Fruit fly (Drosophila melanogaster) whole organism, embryonic: Measurements from ENCODE around the gene CG42268.

ENCODE experiments used
- ATbp ChIP-seq: fragments of 200-800 bp; sonication (Bioruptor generic); optimal IDR thresholded peaks from 2 replicates; lab custom pipeline; 2017; ENCODE audit warnings: missing biosample characterization, mild to moderate bottlenecking, missing genetic modification characterization, missing genetic modification reagents
- Atf6 ChIP-seq: fragments of 200-800 bp; sonication (Bioruptor generic); IDR thresholded peaks from 2 replicates; pipeline ENCODE4 v1.3.6; 2022; ENCODE audit warnings: missing biosample characterization, missing genetic modification characterization
- B-H2 ChIP-seq: fragments of 200-800 bp; sonication (Bioruptor generic); optimal IDR thresholded peaks from 2 replicates; lab custom pipeline; 2018; ENCODE audit warnings: missing biosample characterization, mild to moderate bottlenecking, missing genetic modification characterization
- BtbVII ChIP-seq: fragments of 200-800 bp; sonication (Bioruptor generic); optimal IDR thresholded peaks from 3 replicates; lab custom pipeline; 2017; ENCODE audit warnings: missing biosample characterization, mild to moderate bottlenecking, missing genetic modification characterization
- CG10209 ChIP-seq: fragments of 200-800 bp; sonication (Bioruptor generic); optimal IDR thresholded peaks from 3 replicates; lab custom pipeline; 2017; ENCODE audit warnings: missing biosample characterization, mild to moderate bottlenecking, missing genetic modification characterization, missing genetic modification reagents
- CG1024 ChIP-seq: fragments of 200-800 bp; sonication (Bioruptor generic); IDR thresholded peaks from 2 replicates; pipeline ENCODE4 v1.3.6; 2022; ENCODE audit warnings: missing biosample characterization, missing genetic modification characterization
- CG10274 ChIP-seq: fragments of 200-800 bp; sonication (Bioruptor generic); optimal IDR thresholded peaks from 3 replicates; lab custom pipeline; 2017; ENCODE audit warnings: missing biosample characterization, mild to moderate bottlenecking, missing genetic modification characterization
- CG10321 ChIP-seq: fragments of 200-800 bp; sonication (Bioruptor generic); IDR thresholded peaks from 2 replicates; pipeline ENCODE4 v1.3.6; 2022; ENCODE audit warnings: missing biosample characterization, missing genetic modification characterization
- CG12236 ChIP-seq: fragments of 200-800 bp; sonication (Bioruptor generic); optimal IDR thresholded peaks from 2 replicates; lab custom pipeline; 2016; ENCODE audit warnings: missing biosample characterization, missing genetic modification characterization
- CG1602 ChIP-seq: fragments of 200-800 bp; sonication (Bioruptor generic); optimal IDR thresholded peaks from 3 replicates; lab custom pipeline; 2016; ENCODE audit warnings: missing biosample characterization, missing genetic modification characterization
- CG17802 ChIP-seq: fragments of 200-800 bp; sonication (Bioruptor generic); optimal IDR thresholded peaks from 2 replicates; lab custom pipeline; 2018; ENCODE audit warnings: missing biosample characterization, mild to moderate bottlenecking, missing genetic modification characterization, moderate library complexity
- CG18599 ChIP-seq: fragments of 200-800 bp; sonication (Bioruptor generic); optimal IDR thresholded peaks from 3 replicates; lab custom pipeline; 2017; ENCODE audit warnings: missing biosample characterization, missing genetic modification characterization, mild to moderate bottlenecking, moderate library complexity, missing genetic modification reagents
- CG2120 ChIP-seq: fragments of 200-800 bp; sonication (Bioruptor generic); optimal IDR thresholded peaks from 3 replicates; lab custom pipeline; 2016; ENCODE audit warnings: missing biosample characterization, missing genetic modification characterization
- CG31365 ChIP-seq: fragments of 200-800 bp; sonication (Bioruptor generic); optimal IDR thresholded peaks from 2 replicates; lab custom pipeline; 2018; ENCODE audit warnings: missing biosample characterization, mild to moderate bottlenecking, missing genetic modification characterization
- CG32772 ChIP-seq: fragments of 200-800 bp; sonication (Bioruptor generic); IDR thresholded peaks from 2 replicates; pipeline ENCODE4 v1.3.6; 2022; ENCODE audit warnings: missing biosample characterization, missing genetic modification characterization
- CG3281 ChIP-seq: fragments of 200-800 bp; sonication (Bioruptor generic); optimal IDR thresholded peaks from 3 replicates; lab custom pipeline; 2017; ENCODE audit warnings: missing biosample characterization, mild to moderate bottlenecking, missing genetic modification characterization
- CG33213 ChIP-seq: fragments of 200-800 bp; sonication (Bioruptor generic); optimal IDR thresholded peaks from 3 replicates; lab custom pipeline; 2016; ENCODE audit warnings: missing biosample characterization, missing genetic modification characterization
- CG6254 ChIP-seq: fragments of 200-800 bp; sonication (Bioruptor generic); optimal IDR thresholded peaks from 3 replicates; lab custom pipeline; 2017; ENCODE audit warnings: mild to moderate bottlenecking, missing biosample characterization, missing genetic modification reagents, missing genetic modification characterization
- CG6813 ChIP-seq: fragments of 200-800 bp; sonication (Bioruptor generic); optimal IDR thresholded peaks from 2 replicates; lab custom pipeline; 2017; ENCODE audit warnings: missing biosample characterization, missing genetic modification characterization, mild to moderate bottlenecking, moderate library complexity, missing genetic modification reagents
- CG7786 ChIP-seq: fragments of 200-800 bp; sonication (Bioruptor generic); optimal IDR thresholded peaks from 2 replicates; lab custom pipeline; 2016; ENCODE audit warnings: missing biosample characterization, missing genetic modification characterization
- CG7963 ChIP-seq: fragments of 200-800 bp; sonication (Bioruptor generic); IDR thresholded peaks from 3 replicates; pipeline ENCODE4 v1.3.6; 2022; ENCODE audit warnings: missing biosample characterization, missing genetic modification characterization; ENCODE audit not compliant: partially characterized antibody
- CG9609 ChIP-seq: fragments of 200-800 bp; sonication (Bioruptor generic); optimal IDR thresholded peaks from 3 replicates; lab custom pipeline; 2016; ENCODE audit warnings: missing biosample characterization, missing genetic modification characterization
- D ChIP-seq, 2 experiments: fragments of 200-800 bp in 1 of 2; fragments of >200 bp in 1 of 2; sonication (Bioruptor generic) in 1 of 2; optimal IDR thresholded peaks; 2 replicates in 1 of 2; 3 replicates in 1 of 2; lab custom pipeline; 2017; ENCODE audit warnings: mild to moderate bottlenecking in 1 of 2, missing biosample characterization in 1 of 2, missing genetic modification characterization in 1 of 2, missing genetic modification reagents in 1 of 2
- Dek ChIP-seq: fragments of 200-800 bp; sonication (Bioruptor generic); optimal IDR thresholded peaks from 3 replicates; lab custom pipeline; 2019; ENCODE audit warnings: missing biosample characterization, mild to moderate bottlenecking, missing genetic modification characterization, moderate library complexity
- Dip2 ChIP-seq: fragments of 200-800 bp; sonication (Bioruptor generic); IDR thresholded peaks from 2 replicates; pipeline ENCODE4 v1.3.6; 2022; ENCODE audit warnings: missing biosample characterization, missing genetic modification characterization
- Dref ChIP-seq: fragments of 200-800 bp; sonication (Bioruptor generic); IDR thresholded peaks from 2 replicates; pipeline ENCODE4 v1.3.6; 2022; ENCODE audit warnings: missing biosample characterization, missing genetic modification characterization
- Ets97D ChIP-seq: fragments of 200-800 bp; sonication (Bioruptor generic); optimal IDR thresholded peaks from 3 replicates; lab custom pipeline; 2016; ENCODE audit warnings: missing biosample characterization, missing genetic modification characterization
- HLH54F ChIP-seq: fragments of 200-800 bp; sonication (Bioruptor generic); optimal IDR thresholded peaks from 3 replicates; lab custom pipeline; 2016; ENCODE audit warnings: missing biosample characterization, missing genetic modification characterization
- Hr3 ChIP-seq: fragments of 200-800 bp; sonication (Bioruptor generic); optimal IDR thresholded peaks from 3 replicates; lab custom pipeline; 2016; ENCODE audit warnings: missing biosample characterization, missing genetic modification characterization
- MBD-R2 ChIP-seq: fragments of 200-800 bp; sonication (Bioruptor generic); IDR thresholded peaks from 2 replicates; pipeline ENCODE4 v1.3.6; 2022; ENCODE audit warnings: missing biosample characterization, missing genetic modification characterization
- MTF-1 ChIP-seq: fragments of 200-800 bp; sonication (Bioruptor generic); optimal IDR thresholded peaks from 2 replicates; lab custom pipeline; 2018; ENCODE audit warnings: missing biosample characterization, mild to moderate bottlenecking, missing genetic modification characterization, borderline replicate concordance
- Optix ChIP-seq: fragments of 200-800 bp; sonication (Bioruptor generic); IDR thresholded peaks from 3 replicates; pipeline ENCODE4 v1.3.6; 2022; ENCODE audit warnings: missing biosample characterization, missing genetic modification characterization
- Pdp1 ChIP-seq, 2 experiments: fragments of 200-800 bp; sonication (Bioruptor generic); optimal IDR thresholded peaks; 3 replicates each; lab custom pipeline; 2016; ENCODE audit warnings: missing biosample characterization in 2 of 2, missing genetic modification characterization in 2 of 2, mild to moderate bottlenecking in 1 of 2, moderate library complexity in 1 of 2
- Sox100B ChIP-seq: fragments of 200-800 bp; sonication (Bioruptor generic); optimal IDR thresholded peaks from 3 replicates; lab custom pipeline; 2018; ENCODE audit warnings: missing biosample characterization, mild to moderate bottlenecking, missing genetic modification characterization
- Sry-δ ChIP-seq: fragments of 200-800 bp; sonication (Bioruptor generic); optimal IDR thresholded peaks from 2 replicates; lab custom pipeline; 2016; ENCODE audit warnings: missing biosample characterization, missing genetic modification characterization
- Xbp1 ChIP-seq: fragments of 200-800 bp; sonication (Bioruptor generic); optimal IDR thresholded peaks from 3 replicates; lab custom pipeline; 2016; ENCODE audit warnings: missing biosample characterization, mild to moderate bottlenecking, missing genetic modification characterization
- ato ChIP-seq: fragments of 200-800 bp; sonication (Bioruptor generic); IDR thresholded peaks from 2 replicates; pipeline ENCODE4 v1.3.6; 2022; ENCODE audit warnings: missing biosample characterization, missing genetic modification characterization; ENCODE audit not compliant: partially characterized antibody
- cato ChIP-seq: fragments of 200-800 bp; sonication (Bioruptor generic); optimal IDR thresholded peaks from 2 replicates; lab custom pipeline; 2016; ENCODE audit warnings: missing biosample characterization, missing genetic modification characterization, borderline replicate concordance
- danr ChIP-seq: fragments of 200-800 bp; sonication (Bioruptor generic); IDR thresholded peaks from 2 replicates; pipeline ENCODE4 v1.3.6; 2022; ENCODE audit warnings: missing biosample characterization, missing genetic modification characterization
- emc ChIP-seq: fragments of 200-800 bp; sonication (Bioruptor generic); optimal IDR thresholded peaks from 2 replicates; lab custom pipeline; 2016; ENCODE audit warnings: missing biosample characterization, missing genetic modification characterization
- gro ChIP-seq: fragments of 200-800 bp; sonication (Bioruptor generic); optimal IDR thresholded peaks from 2 replicates; lab custom pipeline; 2016; ENCODE audit warnings: missing biosample characterization, missing genetic modification characterization
- nmo ChIP-seq: fragments of 200-800 bp; sonication (Bioruptor generic); optimal IDR thresholded peaks from 2 replicates; lab custom pipeline; 2018; ENCODE audit warnings: missing biosample characterization, mild to moderate bottlenecking, missing genetic modification characterization, moderate library complexity
- phol ChIP-seq: fragments of 200-800 bp; sonication (Bioruptor generic); optimal IDR thresholded peaks from 3 replicates; lab custom pipeline; 2018; ENCODE audit warnings: missing biosample characterization, mild to moderate bottlenecking, missing genetic modification characterization, moderate library complexity
- pita ChIP-seq: fragments of 200-800 bp; sonication (Bioruptor generic); optimal IDR thresholded peaks from 2 replicates; lab custom pipeline; 2017; ENCODE audit warnings: missing biosample characterization, mild to moderate bottlenecking, missing genetic modification characterization
- rib ChIP-seq: fragments of 200-800 bp; sonication (Bioruptor generic); IDR thresholded peaks from 2 replicates; pipeline ENCODE4 v1.3.6; 2022; ENCODE audit warnings: missing biosample characterization, missing genetic modification characterization
- so ChIP-seq: fragments of 200-800 bp; sonication (Bioruptor generic); IDR thresholded peaks from 3 replicates; pipeline ENCODE4 v1.3.6; 2022; ENCODE audit warnings: missing biosample characterization, missing genetic modification characterization
- toy ChIP-seq: fragments of 200-800 bp; sonication (Bioruptor generic); IDR thresholded peaks from 2 replicates; pipeline ENCODE4 v1.3.6; 2022; ENCODE audit warnings: missing biosample characterization, missing genetic modification characterization
- usp ChIP-seq: fragments of >200 bp; optimal IDR thresholded peaks from 2 replicates; lab custom pipeline; 2017; ENCODE audit warnings: missing biosample characterization, missing genetic modification characterization
- z ChIP-seq: fragments of 200-800 bp; sonication (Bioruptor generic); IDR thresholded peaks from 3 replicates; pipeline ENCODE4 v1.3.6; 2022; ENCODE audit warnings: missing biosample characterization, missing genetic modification characterization
- zf30C ChIP-seq: fragments of 200-800 bp; sonication (Bioruptor generic); optimal IDR thresholded peaks from 3 replicates; lab custom pipeline; 2018; ENCODE audit warnings: missing biosample characterization, mild to moderate bottlenecking, missing genetic modification characterization

The CG42268 gene

DNA sequence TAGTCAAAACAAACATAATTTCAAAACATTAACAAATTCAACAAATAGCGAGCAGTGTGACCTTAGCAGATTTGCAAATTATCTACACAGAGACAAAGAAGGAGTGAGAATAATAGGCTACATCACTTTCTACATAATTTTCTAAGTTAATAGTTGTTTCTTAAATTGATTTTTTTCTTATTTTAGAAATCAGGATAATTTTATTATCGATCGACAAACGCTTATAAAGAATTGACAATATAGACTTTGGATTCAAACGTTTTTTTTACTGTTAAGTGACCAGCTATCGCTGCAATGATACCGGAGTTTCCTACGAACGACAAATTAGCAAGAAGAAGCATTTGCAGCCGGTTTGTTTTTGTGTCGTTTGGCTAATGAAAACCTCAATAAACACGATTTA, 37.1 kb downstream of the CG42268 start, which contains the start of the genes nbs and defl (continued):
- TF ChIP-seq danr (peak; percentile 44; the same call in 1 of the 2 replicates), Pdp1 (GFP tag; optimal IDR thresholded peaks at IDR 0.05; lab: Kevin White, UChicago) (peak; percentile 59 to 69), Sry-δ (GFP tag; lab: Kevin White, UChicago) (peak; percentile 50), CG33213 (GFP tag; lab: Kevin White, UChicago) (no peak), Optix (GFP tag; lab: Robert Waterston, UW) (no peak), emc (peak; percentile 56), CG9609 (GFP tag; lab: Kevin White, UChicago) (peak; percentile 42), CG10321 (GFP tag; lab: Robert Waterston, UW) (no peak), CG1024 (GFP tag; lab: Robert Waterston, UW) (peak; percentile 33; the same call in 1 of the 2 replicates), CG10274 (no peak), ATbp (GFP tag; lab: Kevin White, UChicago) (no peak), Ets97D (GFP tag; lab: Kevin White, UChicago) (peak; percentile 48), zf30C (GFP tag; lab: Kevin White, UChicago) (peak; percentile 97), z (no peak), gro (GFP tag; lab: Kevin White, UChicago) (peak; percentile 57), CG18599 (no peak), usp (no peak), MTF-1 (no peak), so (no peak; the same call in 2 of the 3 replicates), CG6813 (no peak), Dref (GFP tag; lab: Robert Waterston, UW) (peak; percentile 8; the same call in 1 of the 2 replicates), CG12236 (no peak), CG7963 (no peak), CG31365 (tag; lab: Kevin White, UChicago) (no peak), pita (GFP tag; lab: Kevin White, UChicago) (no peak), nmo (GFP tag; lab: Kevin White, UChicago) (peak; percentile 79), Atf6 (GFP tag; lab: Robert Waterston, UW) (peak; percentile 71), CG32772 (GFP tag; lab: Robert Waterston, UW) (peak; percentile 69), MBD-R2 (GFP tag; lab: Robert Waterston, UW) (peak; percentile 92), D (optimal IDR thresholded peaks at IDR 0.05; lab: Kevin White, UChicago) (no peak), D (GFP tag; optimal IDR thresholded peaks at IDR 0.05; lab: Kevin White, UChicago) (no peak), BtbVII (GFP tag; lab: Kevin White, UChicago) (no peak), toy (GFP tag; lab: Robert Waterston, UW) (no peak), Hr3 (GFP tag; lab: Kevin White, UChicago) (peak; percentile 72), CG10209 (GFP tag; lab: Kevin White, UChicago) (peak; percentile 40), CG6254 (GFP tag; lab: Kevin White, UChicago) (no peak), Dip2 (GFP tag; lab: Robert Waterston, UW) (no peak), phol (tag; lab: Kevin White, UChicago) (peak; percentile 70), CG2120 (peak; percentile 85), ato (GFP tag; lab: Robert Waterston, UW) (no peak), Xbp1 (GFP tag; lab: Kevin White, UChicago) (peak; percentile 82), CG17802 (tag; lab: Kevin White, UChicago) (no peak), cato (GFP tag; lab: Kevin White, UChicago) (peak; percentile 47), CG7786 (GFP tag; lab: Kevin White, UChicago) (peak; percentile 61), B-H2 (peak; percentile 60), rib (peak; percentile 71), CG1602 (GFP tag; lab: Kevin White, UChicago) (peak; percentile 70), Dek (peak; percentile 31), Sox100B (GFP tag; lab: Kevin White, UChicago) (no peak), HLH54F (peak; percentile 76), CG3281 (GFP tag; lab: Kevin White, UChicago) (peak; percentile 33)
